Fruit fly (Drosophila melanogaster): ENCODE results near the gene Srg1.

The Srg1 gene

dm6 chr3R:24864719-24865400 is at the start of gene Srg1, which contains the start of gene Elal (continued):
- no peak for TF ChIP-seq BEAF-32 (GFP tag; optimal IDR thresholded peaks at IDR 0.05)
- TF ChIP-seq Dek (tag; optimal IDR thresholded peaks at IDR 0.05), result peak; percentile 39
- TF ChIP-seq Oli (tag; optimal IDR thresholded peaks at IDR 0.05), result peak; percentile 18
- TF ChIP-seq CkIIα-i1 (GFP tag; IDR thresholded peaks at IDR 0.05), result no peak
- no peak for TF ChIP-seq Tbp (GFP tag; optimal IDR thresholded peaks at IDR 0.05)
- TF ChIP-seq CG13123 (GFP tag; optimal IDR thresholded peaks at IDR 0.05), result no peak
- TF ChIP-seq CG2116 (GFP tag; optimal IDR thresholded peaks at IDR 0.05), result no peak
- TF ChIP-seq chinmo (GFP tag; IDR thresholded peaks at IDR 0.05; ENCODE audit: partially characterized antibody), result no peak
- TF ChIP-seq tna (GFP tag; IDR thresholded peaks at IDR 0.05; ENCODE audit: partially characterized antibody), result no peak
- peak; percentile 13 for TF ChIP-seq CG15601 (tag; optimal IDR thresholded peaks at IDR 0.05)
- TF ChIP-seq cwo (GFP tag; optimal IDR thresholded peaks at IDR 0.05), result peak; percentile 24
- no peak for TF ChIP-seq CG8765 (GFP tag; IDR thresholded peaks at IDR 0.05)
- peak; percentile 6 for TF ChIP-seq CG10209 (GFP tag; optimal IDR thresholded peaks at IDR 0.05)
- TF ChIP-seq run (tag; optimal IDR thresholded peaks at IDR 0.05), result no peak
- TF ChIP-seq Dfd (GFP tag; optimal IDR thresholded peaks at IDR 0.05), result no peak
- TF ChIP-seq Sin3A (optimal IDR thresholded peaks at IDR 0.05), result no peak
- TF ChIP-seq ERR (GFP tag; optimal IDR thresholded peaks at IDR 0.05), result no peak
- peak; percentile 28; the same call in 1 of the 2 replicates for TF ChIP-seq E2f2 (GFP tag; IDR thresholded peaks at IDR 0.05)
- TF ChIP-seq Sox102F (GFP tag; optimal IDR thresholded peaks at IDR 0.05), result no peak
- TF ChIP-seq CG4707 (GFP tag; optimal IDR thresholded peaks at IDR 0.05), result no peak
- no peak for TF ChIP-seq D19A (tag; optimal IDR thresholded peaks at IDR 0.05)
- no peak for TF ChIP-seq tx (GFP tag; optimal IDR thresholded peaks at IDR 0.05)
- TF ChIP-seq MTF-1 (GFP tag; optimal IDR thresholded peaks at IDR 0.05; ENCODE audit: borderline replicate concordance), result no peak
- TF ChIP-seq Gsc (GFP tag; IDR thresholded peaks at IDR 0.05), result no peak
- no peak for TF ChIP-seq CG10321 (GFP tag; IDR thresholded peaks at IDR 0.05)
- no peak for TF ChIP-seq CG6765 (GFP tag; optimal IDR thresholded peaks at IDR 0.05)
- TF ChIP-seq odd (GFP tag; optimal IDR thresholded peaks at IDR 0.05), result no peak
- no peak for TF ChIP-seq CG6175 (GFP tag; IDR thresholded peaks at IDR 0.05)
- no peak for TF ChIP-seq Deaf1 (tag; optimal IDR thresholded peaks at IDR 0.05)
- TF ChIP-seq ind (GFP tag; optimal IDR thresholded peaks at IDR 0.05), result peak; percentile 12
- no peak; the same call in 1 of the 2 replicates for TF ChIP-seq CG4730 (GFP tag; IDR thresholded peaks at IDR 0.05)
- TF ChIP-seq pum (GFP tag; optimal IDR thresholded peaks at IDR 0.05), result no peak
- TF ChIP-seq zen (tag; optimal IDR thresholded peaks at IDR 0.05), result peak; percentile 25
- TF ChIP-seq CG31441 (GFP tag; IDR thresholded peaks at IDR 0.05), result no peak
- TF ChIP-seq abd-A (tag; optimal IDR thresholded peaks at IDR 0.05), result no peak
- TF ChIP-seq CG30403 (GFP tag; optimal IDR thresholded peaks at IDR 0.05), result peak; percentile 38
- no peak for TF ChIP-seq chm (GFP tag; IDR thresholded peaks at IDR 0.05)
- no peak for TF ChIP-seq BtbVII (GFP tag; optimal IDR thresholded peaks at IDR 0.05)
- TF ChIP-seq Doc3 (GFP tag; IDR thresholded peaks at IDR 0.05; ENCODE audit: partially characterized antibody), result no peak
- peak; percentile 7 for TF ChIP-seq dmrt11E (tag; optimal IDR thresholded peaks at IDR 0.05)
- peak; percentile 7 for TF ChIP-seq CG13775 (GFP tag; optimal IDR thresholded peaks at IDR 0.05)
- no peak for TF ChIP-seq Bgb (GFP tag; IDR thresholded peaks at IDR 0.05; ENCODE audit: partially characterized antibody)
- no peak for TF ChIP-seq Nf-YA (GFP tag; IDR thresholded peaks at IDR 0.05)
- TF ChIP-seq CG11695 (GFP tag; IDR thresholded peaks at IDR 0.05), result peak; percentile 33; the same call in 1 of the 3 replicates
- TF ChIP-seq CG2202 (tag; optimal IDR thresholded peaks at IDR 0.05), result no peak
- TF ChIP-seq CG1602 (GFP tag; optimal IDR thresholded peaks at IDR 0.05), result no peak
- TF ChIP-seq Rfx (GFP tag; IDR thresholded peaks at IDR 0.05), result peak; percentile 44; the same call in 1 of the 2 replicates
- TF ChIP-seq Dll (GFP tag; IDR thresholded peaks at IDR 0.05; ENCODE audit: partially characterized antibody), result no peak
- TF ChIP-seq org-1 (GFP tag; optimal IDR thresholded peaks at IDR 0.05), result no peak
- TF ChIP-seq Hr51 (GFP tag; optimal IDR thresholded peaks at IDR 0.05), result no peak

All from whole organism, embryonic.